Fruit fly (Drosophila melanogaster): Measurements from ENCODE around the gene CG3285.

CG3285 gene

DNA sequence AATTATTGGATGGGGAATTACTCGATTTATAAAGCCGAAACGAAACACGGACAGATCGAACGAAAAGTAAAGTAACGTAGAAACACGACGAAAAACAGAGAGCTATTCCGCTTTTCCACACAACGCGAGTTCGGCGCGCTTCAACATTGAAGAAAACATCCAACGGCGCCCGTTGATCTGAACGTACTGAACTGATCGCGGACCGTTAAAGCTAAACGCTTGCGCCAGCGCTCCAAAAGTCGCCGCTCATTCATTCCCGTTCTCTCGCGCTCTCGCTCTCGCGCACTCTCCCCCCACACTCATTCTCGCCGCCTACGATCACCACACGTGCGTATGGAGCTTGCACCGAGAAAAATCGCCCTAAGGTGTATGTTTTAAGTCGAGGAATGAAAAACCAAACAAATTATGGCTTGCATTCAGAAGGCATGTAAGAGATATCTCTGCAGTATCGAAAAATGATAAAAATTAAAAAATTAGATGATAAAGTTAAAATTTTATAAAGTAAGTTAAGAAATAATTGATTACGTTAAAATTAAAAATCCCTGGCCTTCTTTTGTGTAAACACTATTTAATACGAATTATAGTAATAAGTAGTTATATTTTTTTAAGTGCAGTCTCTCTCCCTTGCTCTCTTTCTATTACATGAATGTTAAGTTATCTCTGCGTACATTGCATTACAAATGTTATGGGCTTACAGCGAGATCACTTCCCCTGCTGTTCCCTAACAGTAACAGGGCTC lies 24.1 kb downstream of the CG3285 start, which contains the start of gene E23 (continued):
- TF ChIP-seq CG4820 (GFP tag; optimal IDR thresholded peaks at IDR 0.05) (peak; percentile 98), CG32767 (GFP tag; IDR thresholded peaks at IDR 0.05) (peak; percentile 97), CG31365 (tag; optimal IDR thresholded peaks at IDR 0.05) (peak; percentile 82), ftz-f1 (GFP tag; optimal IDR thresholded peaks at IDR 0.05) (peak; percentile 92), CG6765 (GFP tag; optimal IDR thresholded peaks at IDR 0.05) (peak; percentile 96), CG17829 (tag; optimal IDR thresholded peaks at IDR 0.05) (peak; percentile 99), ap (GFP tag; IDR thresholded peaks at IDR 0.05) (peak; percentile 95), CG17359 (tag; optimal IDR thresholded peaks at IDR 0.05) (peak; percentile 99), org-1 (GFP tag; optimal IDR thresholded peaks at IDR 0.05) (peak; percentile 99), CG10267 (tag; optimal IDR thresholded peaks at IDR 0.05) (peak; percentile 97), Fer1 (GFP tag; optimal IDR thresholded peaks at IDR 0.05) (peak; percentile 99), HHEX (GFP tag; optimal IDR thresholded peaks at IDR 0.05) (peak; percentile 99), CG2120 (GFP tag; optimal IDR thresholded peaks at IDR 0.05) (peak; percentile 98), stc (GFP tag; IDR thresholded peaks at IDR 0.05) (peak; percentile 98), Eip74EF (GFP tag; optimal IDR thresholded peaks at IDR 0.05) (peak in 1 of 2 experiments; percentile 99), fd64A (GFP tag; optimal IDR thresholded peaks at IDR 0.05) (peak; percentile 92), run (tag; optimal IDR thresholded peaks at IDR 0.05) (peak; percentile 99), tin (GFP tag; optimal IDR thresholded peaks at IDR 0.05) (peak; percentile 99), CG3163 (GFP tag; optimal IDR thresholded peaks at IDR 0.05) (peak; percentile 82), row (GFP tag; IDR thresholded peaks at IDR 0.05) (peak; percentile 99), wor (GFP tag; IDR thresholded peaks at IDR 0.05) (peak; percentile 98), CG1647 (GFP tag; optimal IDR thresholded peaks at IDR 0.05) (peak; percentile 94), CG9437 (GFP tag; optimal IDR thresholded peaks at IDR 0.05) (peak; percentile 97), lab (GFP tag; optimal IDR thresholded peaks at IDR 0.05) (peak; percentile 98), fd96Cb (tag; optimal IDR thresholded peaks at IDR 0.05) (peak; percentile 99), twi (tag; optimal IDR thresholded peaks at IDR 0.05) (peak; percentile 98), Trl (optimal IDR thresholded peaks at IDR 0.05) (peak; percentile 88 to 97), Trl (GFP tag; optimal IDR thresholded peaks at IDR 0.05) (peak; percentile 94), hb (GFP tag; IDR thresholded peaks at IDR 0.05; ENCODE audit: partially characterized antibody) (peak; percentile 9; the same call in 1 of the 3 replicates), CG16863 (GFP tag; optimal IDR thresholded peaks at IDR 0.05) (peak; percentile 94), CG9876 (GFP tag; optimal IDR thresholded peaks at IDR 0.05) (peak; percentile 91), Gsc (GFP tag; IDR thresholded peaks at IDR 0.05) (peak; percentile 92), CG14014 (GFP tag; IDR thresholded peaks at IDR 0.05) (peak; percentile 98), CG10959 (GFP tag; IDR thresholded peaks at IDR 0.05) (peak; percentile 95), CG1792 (GFP tag; optimal IDR thresholded peaks at IDR 0.05) (peak; percentile 86), zfh2 (GFP tag; optimal IDR thresholded peaks at IDR 0.05) (peak; percentile 97), dm (GFP tag; optimal IDR thresholded peaks at IDR 0.05) (peak; percentile 91), CG8765 (GFP tag; IDR thresholded peaks at IDR 0.05) (peak; percentile 89), shn (GFP tag; optimal IDR thresholded peaks at IDR 0.05) (peak; percentile 91), CkIIα-i1 (GFP tag; IDR thresholded peaks at IDR 0.05) (0 out of 2 replicates have a peak, but pooled peaks have one; percentile 54), CG12744 (GFP tag; optimal IDR thresholded peaks at IDR 0.05) (peak; percentile 93), CG11085 (GFP tag; IDR thresholded peaks at IDR 0.05) (peak; percentile 95), bowl (GFP tag; IDR thresholded peaks at IDR 0.05) (peak; percentile 94), tio (GFP tag; optimal IDR thresholded peaks at IDR 0.05) (peak; percentile 99), CG31388 (GFP tag; optimal IDR thresholded peaks at IDR 0.05) (peak; percentile 92), zf30C (GFP tag; optimal IDR thresholded peaks at IDR 0.05) (peak; percentile 99), sug (tag; optimal IDR thresholded peaks at IDR 0.05) (peak; percentile 97), Ssrp (tag; optimal IDR thresholded peaks at IDR 0.05) (peak; percentile 99), sisA (GFP tag; IDR thresholded peaks at IDR 0.05) (peak; percentile 98), CG11247 (GFP tag; IDR thresholded peaks at IDR 0.05) (peak; percentile 96)

Measured in whole organism, embryonic.